Fruit fly (Drosophila melanogaster) whole organism, embryonic: ENCODE data around the gene mei-P26.

ENCODE experiments used
- Asciz ChIP-seq: fragments of 200-800 bp; sonication (Bioruptor generic); optimal IDR thresholded peaks from 2 replicates; lab custom pipeline; 2017; ENCODE audit warnings: missing biosample characterization, mild to moderate bottlenecking, missing genetic modification characterization, missing genetic modification reagents
- CG10366 ChIP-seq: fragments of 200-800 bp; sonication (Bioruptor generic); IDR thresholded peaks from 2 replicates; pipeline ENCODE4 v1.3.6; 2022; ENCODE audit warnings: missing biosample characterization, missing genetic modification characterization
- CG11695 ChIP-seq: fragments of 200-800 bp; sonication (Bioruptor generic); IDR thresholded peaks from 3 replicates; pipeline ENCODE4 v1.3.6; 2022; ENCODE audit warnings: missing biosample characterization, missing genetic modification characterization
- CG12219 ChIP-seq: fragments of 200-800 bp; sonication (Bioruptor generic); optimal IDR thresholded peaks from 3 replicates; lab custom pipeline; 2018; ENCODE audit warnings: missing biosample characterization, mild to moderate bottlenecking, missing genetic modification characterization
- CG12236 ChIP-seq: fragments of 200-800 bp; sonication (Bioruptor generic); optimal IDR thresholded peaks from 2 replicates; lab custom pipeline; 2016; ENCODE audit warnings: missing biosample characterization, missing genetic modification characterization
- CG12769 ChIP-seq: fragments of 200-800 bp; sonication (Bioruptor generic); optimal IDR thresholded peaks from 2 replicates; lab custom pipeline; 2019; ENCODE audit warnings: missing biosample characterization, mild to moderate bottlenecking, missing genetic modification characterization, moderate library complexity
- CG14014 ChIP-seq: fragments of 200-800 bp; sonication (Bioruptor generic); IDR thresholded peaks from 2 replicates; pipeline ENCODE4 v1.3.6; 2022; ENCODE audit warnings: missing biosample characterization, missing genetic modification characterization
- CG14965 ChIP-seq: fragments of 200-800 bp; sonication (Bioruptor generic); optimal IDR thresholded peaks from 2 replicates; lab custom pipeline; 2016; ENCODE audit warnings: missing biosample characterization, missing genetic modification characterization, borderline replicate concordance
- CG1529 ChIP-seq: fragments of 200-800 bp; sonication (Bioruptor generic); optimal IDR thresholded peaks from 3 replicates; lab custom pipeline; 2018; ENCODE audit warnings: missing biosample characterization, missing genetic modification characterization
- CG15601 ChIP-seq: fragments of 200-800 bp; sonication (Bioruptor generic); optimal IDR thresholded peaks from 3 replicates; lab custom pipeline; 2019; ENCODE audit warnings: missing biosample characterization, mild to moderate bottlenecking, missing genetic modification characterization, moderate library complexity
- CG16815 ChIP-seq: fragments of 200-800 bp; sonication (Bioruptor generic); optimal IDR thresholded peaks from 3 replicates; lab custom pipeline; 2017; ENCODE audit warnings: missing biosample characterization, mild to moderate bottlenecking, missing genetic modification characterization
- CG2678 ChIP-seq: fragments of 200-800 bp; sonication (Bioruptor generic); optimal IDR thresholded peaks from 3 replicates; lab custom pipeline; 2019; ENCODE audit warnings: missing biosample characterization, mild to moderate bottlenecking, missing genetic modification characterization, moderate library complexity
- CG2875 ChIP-seq: fragments of 200-800 bp; sonication (Bioruptor generic); optimal IDR thresholded peaks from 2 replicates; lab custom pipeline; 2017; ENCODE audit warnings: missing biosample characterization, mild to moderate bottlenecking, missing genetic modification characterization, missing genetic modification reagents
- CG32772 ChIP-seq: fragments of 200-800 bp; sonication (Bioruptor generic); IDR thresholded peaks from 2 replicates; pipeline ENCODE4 v1.3.6; 2022; ENCODE audit warnings: missing biosample characterization, missing genetic modification characterization
- CG4820 ChIP-seq: fragments of 200-800 bp; sonication (Bioruptor generic); optimal IDR thresholded peaks from 3 replicates; lab custom pipeline; 2016; ENCODE audit warnings: missing biosample characterization, missing genetic modification characterization
- CG6689 ChIP-seq: fragments of 200-800 bp; sonication (Bioruptor generic); IDR thresholded peaks from 2 replicates; pipeline ENCODE4 v1.3.6; 2022; ENCODE audit warnings: missing biosample characterization, missing genetic modification characterization
- CG7556 ChIP-seq: fragments of 200-800 bp; sonication (Bioruptor generic); optimal IDR thresholded peaks from 2 replicates; lab custom pipeline; 2017; ENCODE audit warnings: missing biosample characterization, mild to moderate bottlenecking, missing genetic modification characterization
- CG8281 ChIP-seq: fragments of 200-800 bp; sonication (Bioruptor generic); optimal IDR thresholded peaks from 2 replicates; lab custom pipeline; 2018; ENCODE audit warnings: missing biosample characterization, mild to moderate bottlenecking, missing genetic modification characterization, moderate library complexity
- CG8944 ChIP-seq: fragments of 200-800 bp; sonication (Bioruptor generic); optimal IDR thresholded peaks from 3 replicates; lab custom pipeline; 2016; ENCODE audit warnings: missing biosample characterization, missing genetic modification characterization
- CG9215 ChIP-seq: fragments of 200-800 bp; sonication (Bioruptor generic); IDR thresholded peaks from 2 replicates; pipeline ENCODE4 v1.3.6; 2022; ENCODE audit warnings: missing biosample characterization, missing genetic modification characterization
- CG9797 ChIP-seq: fragments of 200-800 bp; sonication (Bioruptor generic); optimal IDR thresholded peaks from 3 replicates; lab custom pipeline; 2018; ENCODE audit warnings: missing biosample characterization, mild to moderate bottlenecking, missing genetic modification characterization
- Fer1 ChIP-seq: fragments of 200-800 bp; sonication (Bioruptor generic); optimal IDR thresholded peaks from 2 replicates; lab custom pipeline; 2017; ENCODE audit warnings: missing biosample characterization, mild to moderate bottlenecking, missing genetic modification characterization
- H2.0 ChIP-seq: fragments of 200-800 bp; sonication (Bioruptor generic); IDR thresholded peaks from 2 replicates; pipeline ENCODE4 v1.3.6; 2022; ENCODE audit warnings: missing biosample characterization, missing genetic modification characterization
- Lim3 ChIP-seq: fragments of 200-800 bp; sonication (Bioruptor generic); IDR thresholded peaks from 2 replicates; pipeline ENCODE4 v1.3.6; 2022; ENCODE audit warnings: missing biosample characterization, missing genetic modification characterization
- Neu2 ChIP-seq: fragments of 200-800 bp; sonication (Bioruptor generic); optimal IDR thresholded peaks from 3 replicates; lab custom pipeline; 2016; ENCODE audit warnings: missing biosample characterization, missing genetic modification characterization, borderline replicate concordance
- Sin3A ChIP-seq: fragments of >200 bp; optimal IDR thresholded peaks from 2 replicates; lab custom pipeline; 2018
- Sox102F ChIP-seq: fragments of 200-800 bp; sonication (Bioruptor generic); optimal IDR thresholded peaks from 2 replicates; lab custom pipeline; 2018; ENCODE audit warnings: missing biosample characterization, mild to moderate bottlenecking, missing genetic modification characterization, moderate library complexity
- Sry-β ChIP-seq: fragments of 200-800 bp; sonication (Bioruptor generic); optimal IDR thresholded peaks from 2 replicates; lab custom pipeline; 2018; ENCODE audit warnings: missing biosample characterization, mild to moderate bottlenecking, missing genetic modification characterization, moderate library complexity
- Taf1 ChIP-seq: fragments of 200-800 bp; sonication (Bioruptor generic); IDR thresholded peaks from 2 replicates; pipeline ENCODE4 v1.3.6; 2022; ENCODE audit warnings: missing biosample characterization, missing genetic modification characterization
- Tbp ChIP-seq: fragments of >200 bp; optimal IDR thresholded peaks from 2 replicates; lab custom pipeline; 2018; ENCODE audit warnings: missing biosample characterization, missing genetic modification characterization
- Xrp1 ChIP-seq: fragments of 200-800 bp; sonication (Bioruptor generic); IDR thresholded peaks from 2 replicates; pipeline ENCODE4 v1.3.6; 2022; ENCODE audit warnings: missing biosample characterization, missing genetic modification characterization
- ara ChIP-seq: fragments of 200-800 bp; sonication (Bioruptor generic); IDR thresholded peaks from 2 replicates; pipeline ENCODE4 v1.3.6; 2022; ENCODE audit warnings: missing biosample characterization, missing genetic modification characterization
- crp ChIP-seq, 2 experiments: fragments of 200-800 bp; sonication (Bioruptor generic); optimal IDR thresholded peaks; 2 replicates in 1 of 2; 3 replicates in 1 of 2; lab custom pipeline; 2017; ENCODE audit warnings: missing biosample characterization in 2 of 2, missing genetic modification characterization in 2 of 2, mild to moderate bottlenecking in 1 of 2, moderate library complexity in 1 of 2
- dpn ChIP-seq, 2 experiments: fragments of 200-800 bp; sonication (Bioruptor generic); optimal IDR thresholded peaks; 3 replicates each; lab custom pipeline; 2016; ENCODE audit warnings: missing biosample characterization in 2 of 2, missing genetic modification characterization in 2 of 2
- ems ChIP-seq: fragments of 200-800 bp; sonication (Bioruptor generic); optimal IDR thresholded peaks from 3 replicates; lab custom pipeline; 2016; ENCODE audit warnings: missing biosample characterization, missing genetic modification characterization
- eve ChIP-seq, 2 experiments: fragments of >200 bp; optimal IDR thresholded peaks; 2 replicates each; lab custom pipeline; 2017; ENCODE audit warnings: missing biosample characterization in 2 of 2, missing genetic modification characterization in 2 of 2
- grau ChIP-seq: fragments of 200-800 bp; optimal IDR thresholded peaks from 3 replicates; lab custom pipeline; 2019; ENCODE audit warnings: missing biosample characterization, mild to moderate bottlenecking, missing genetic modification characterization, moderate library complexity
- hb ChIP-seq: fragments of 200-800 bp; sonication (Bioruptor generic); IDR thresholded peaks from 3 replicates; pipeline ENCODE4 v1.3.6; 2022; ENCODE audit warnings: missing biosample characterization, missing genetic modification characterization; ENCODE audit not compliant: partially characterized antibody
- hbn ChIP-seq: fragments of 200-800 bp; sonication (Bioruptor generic); IDR thresholded peaks from 2 replicates; pipeline ENCODE4 v1.3.6; 2022; ENCODE audit warnings: missing biosample characterization, missing genetic modification characterization; ENCODE audit not compliant: partially characterized antibody
- ind ChIP-seq: fragments of 200-800 bp; sonication (Bioruptor generic); optimal IDR thresholded peaks from 3 replicates; lab custom pipeline; 2016; ENCODE audit warnings: missing biosample characterization, missing genetic modification characterization
- mirr ChIP-seq: fragments of 200-800 bp; sonication (Bioruptor generic); optimal IDR thresholded peaks from 3 replicates; lab custom pipeline; 2018; ENCODE audit warnings: missing biosample characterization, mild to moderate bottlenecking, missing genetic modification characterization
- onecut ChIP-seq: fragments of 200-800 bp; sonication (Bioruptor generic); IDR thresholded peaks from 2 replicates; pipeline ENCODE4 v1.3.6; 2022; ENCODE audit warnings: missing biosample characterization, missing genetic modification characterization
- p53 ChIP-seq: fragments of 200-800 bp; sonication (Bioruptor generic); optimal IDR thresholded peaks from 2 replicates; lab custom pipeline; 2016; ENCODE audit warnings: missing biosample characterization, missing genetic modification characterization
- psq ChIP-seq: fragments of 200-800 bp; sonication (Bioruptor generic); optimal IDR thresholded peaks from 2 replicates; lab custom pipeline; 2017; ENCODE audit warnings: missing biosample characterization, missing genetic modification characterization
- pum ChIP-seq: fragments of 200-800 bp; sonication (Bioruptor generic); optimal IDR thresholded peaks from 2 replicates; lab custom pipeline; 2016; ENCODE audit warnings: missing biosample characterization, missing genetic modification characterization
- sisA ChIP-seq: fragments of 200-800 bp; sonication (Bioruptor generic); IDR thresholded peaks from 2 replicates; pipeline ENCODE4 v1.3.6; 2022; ENCODE audit warnings: missing biosample characterization, missing genetic modification characterization
- zen ChIP-seq: fragments of 200-800 bp; sonication (Bioruptor generic); optimal IDR thresholded peaks from 3 replicates; lab custom pipeline; 2018; ENCODE audit warnings: missing biosample characterization, mild to moderate bottlenecking, missing genetic modification characterization, moderate library complexity
- zen2 ChIP-seq: fragments of 200-800 bp; sonication (Bioruptor generic); IDR thresholded peaks from 3 replicates; pipeline ENCODE4 v1.3.6; 2022; ENCODE audit warnings: missing biosample characterization, missing genetic modification characterization; ENCODE audit not compliant: partially characterized antibody
- zf30C ChIP-seq: fragments of 200-800 bp; sonication (Bioruptor generic); optimal IDR thresholded peaks from 3 replicates; lab custom pipeline; 2018; ENCODE audit warnings: missing biosample characterization, mild to moderate bottlenecking, missing genetic modification characterization
- zfh1 ChIP-seq: fragments of 200-800 bp; sonication (Bioruptor generic); IDR thresholded peaks from 3 replicates; pipeline ENCODE4 v1.3.6; 2022; ENCODE audit warnings: missing biosample characterization, missing genetic modification characterization

The mei-P26 gene

dm6 chrX:9127264-9128011 is 35.6 kb upstream of the mei-P26 start (continued):
- TF ChIP-seq Asciz (GFP tag; lab: Kevin White, UChicago): no peak
- no peak for TF ChIP-seq psq (GFP tag; lab: Kevin White, UChicago)
- TF ChIP-seq ind (GFP tag; lab: Kevin White, UChicago): peak; percentile 11
- TF ChIP-seq CG12236: no peak
- peak; percentile 38 for TF ChIP-seq CG6689 (GFP tag; lab: Robert Waterston, UW)
- peak in 1 of 2 experiments; percentile 52 for TF ChIP-seq eve (GFP tag; optimal IDR thresholded peaks at IDR 0.05; lab: Kevin White, UChicago)
- no peak for TF ChIP-seq mirr (GFP tag; lab: Kevin White, UChicago)
- TF ChIP-seq Sin3A: no peak
- no peak for TF ChIP-seq CG12219
- no peak for TF ChIP-seq crp (GFP tag; optimal IDR thresholded peaks at IDR 0.05; lab: Kevin White, UChicago)
- no peak for TF ChIP-seq CG9215 (GFP tag; lab: Robert Waterston, UW)
- no peak for TF ChIP-seq Sry-β (GFP tag; lab: Kevin White, UChicago)
- TF ChIP-seq H2.0 (GFP tag; lab: Robert Waterston, UW): no peak
- TF ChIP-seq ems (GFP tag; lab: Kevin White, UChicago): no peak
- no peak for TF ChIP-seq CG14014 (GFP tag; lab: Robert Waterston, UW)
- TF ChIP-seq Tbp (GFP tag; lab: Kevin White, UChicago): no peak
- no peak for TF ChIP-seq zf30C (GFP tag; lab: Kevin White, UChicago)
- no peak for TF ChIP-seq CG15601 (tag; lab: Kevin White, UChicago)
- no peak for TF ChIP-seq CG10366 (GFP tag; lab: Robert Waterston, UW)
- TF ChIP-seq CG1529 (GFP tag; lab: Kevin White, UChicago): no peak
- no peak for TF ChIP-seq ara (GFP tag; lab: Robert Waterston, UW)
- TF ChIP-seq CG12769 (tag; lab: Kevin White, UChicago): no peak
- TF ChIP-seq Fer1 (GFP tag; lab: Kevin White, UChicago): no peak
- TF ChIP-seq CG9797 (GFP tag; lab: Kevin White, UChicago): no peak
- TF ChIP-seq hbn (GFP tag; lab: Robert Waterston, UW): no peak
- TF ChIP-seq grau (tag; lab: Kevin White, UChicago): peak; percentile 5
- peak; percentile 52; the same call in 1 of the 2 replicates for TF ChIP-seq Xrp1
- TF ChIP-seq zen2 (GFP tag; lab: Robert Waterston, UW): no peak
- no peak for TF ChIP-seq hb
- TF ChIP-seq CG4820 (GFP tag; lab: Kevin White, UChicago): no peak
- TF ChIP-seq sisA (GFP tag; lab: Robert Waterston, UW): 0 out of 2 replicates have a peak, but pooled peaks have one; percentile 17
- no peak for TF ChIP-seq pum (GFP tag; lab: Kevin White, UChicago)
- TF ChIP-seq CG32772 (GFP tag; lab: Robert Waterston, UW): no peak
- no peak for TF ChIP-seq CG14965 (GFP tag; lab: Kevin White, UChicago)
- TF ChIP-seq CG8944 (GFP tag; lab: Kevin White, UChicago): peak; percentile 16
- TF ChIP-seq Lim3 (GFP tag; lab: Robert Waterston, UW): no peak
- no peak for TF ChIP-seq Neu2 (GFP tag; lab: Kevin White, UChicago)
- TF ChIP-seq CG8281 (tag; lab: Kevin White, UChicago): no peak
- no peak for TF ChIP-seq CG16815 (GFP tag; lab: Kevin White, UChicago)
- peak; percentile 62; the same call in 2 of the 3 replicates for TF ChIP-seq zfh1 (GFP tag; lab: Robert Waterston, UW)
- no peak for TF ChIP-seq CG7556 (GFP tag; lab: Kevin White, UChicago)
- peak; percentile 37 for TF ChIP-seq CG2678
- TF ChIP-seq zen: peak; percentile 92
- TF ChIP-seq Taf1: no peak
- TF ChIP-seq CG2875 (GFP tag; lab: Kevin White, UChicago): no peak
- TF ChIP-seq Sox102F (GFP tag; lab: Kevin White, UChicago): peak; percentile 37
- TF ChIP-seq CG11695 (GFP tag; lab: Robert Waterston, UW): 0 out of 3 replicates have a peak, but pooled peaks have one; percentile 31
- TF ChIP-seq p53 (GFP tag; lab: Kevin White, UChicago): no peak
- TF ChIP-seq onecut (GFP tag; lab: Robert Waterston, UW): no peak
- peak in 1 of 2 experiments; percentile 19 for TF ChIP-seq dpn (GFP tag; optimal IDR thresholded peaks at IDR 0.05; lab: Kevin White, UChicago)
